Fruit fly (Drosophila melanogaster) whole organism, embryonic: ENCODE measurements around the gene Ppm1.

Experiments
- Abd-B ChIP-seq: fragments of 200-800 bp; sonication (Bioruptor generic); optimal IDR thresholded peaks from 2 replicates; lab custom pipeline; 2018; ENCODE audit warnings: missing biosample characterization, mild to moderate bottlenecking, missing genetic modification characterization, moderate library complexity
- Atf-2 ChIP-seq: fragments of 200-800 bp; sonication (Bioruptor generic); optimal IDR thresholded peaks from 2 replicates; lab custom pipeline; 2016; ENCODE audit warnings: missing biosample characterization, missing genetic modification characterization
- Bteb2 ChIP-seq: fragments of 200-800 bp; sonication (Bioruptor generic); optimal IDR thresholded peaks from 2 replicates; lab custom pipeline; 2016; ENCODE audit warnings: missing biosample characterization, missing genetic modification characterization
- CG12071 ChIP-seq: fragments of 200-800 bp; sonication (Bioruptor generic); optimal IDR thresholded peaks from 3 replicates; lab custom pipeline; 2018; ENCODE audit warnings: missing biosample characterization, mild to moderate bottlenecking, missing genetic modification characterization
- CG13894 ChIP-seq: fragments of 200-800 bp; sonication (Bioruptor generic); optimal IDR thresholded peaks from 3 replicates; lab custom pipeline; 2018; ENCODE audit warnings: missing biosample characterization, mild to moderate bottlenecking, missing genetic modification characterization, moderate library complexity
- CG16813 ChIP-seq: fragments of 200-800 bp; sonication (Bioruptor generic); IDR thresholded peaks from 3 replicates; pipeline ENCODE4 v1.3.6; 2022; ENCODE audit warnings: missing biosample characterization, missing genetic modification characterization; ENCODE audit not compliant: partially characterized antibody
- CG17361 ChIP-seq: fragments of 200-800 bp; sonication (Bioruptor generic); IDR thresholded peaks from 3 replicates; pipeline ENCODE4 v1.3.6; 2022; ENCODE audit warnings: missing biosample characterization, missing genetic modification characterization
- CG17612 ChIP-seq: fragments of 200-800 bp; sonication (Bioruptor generic); IDR thresholded peaks from 2 replicates; pipeline ENCODE4 v1.3.6; 2022; ENCODE audit warnings: missing biosample characterization, missing genetic modification characterization
- CG18262 ChIP-seq: fragments of 200-800 bp; optimal IDR thresholded peaks from 3 replicates; lab custom pipeline; 2019; ENCODE audit warnings: missing biosample characterization, mild to moderate bottlenecking, missing genetic modification characterization, moderate library complexity
- CG2120 ChIP-seq: fragments of 200-800 bp; sonication (Bioruptor generic); optimal IDR thresholded peaks from 3 replicates; lab custom pipeline; 2016; ENCODE audit warnings: missing biosample characterization, missing genetic modification characterization
- CG31224 ChIP-seq: fragments of 200-800 bp; sonication (Bioruptor generic); IDR thresholded peaks from 2 replicates; pipeline ENCODE4 v1.3.6; 2022; ENCODE audit warnings: missing biosample characterization, missing genetic modification characterization
- CG3163 ChIP-seq: fragments of 200-800 bp; sonication (Bioruptor generic); optimal IDR thresholded peaks from 3 replicates; lab custom pipeline; 2016; ENCODE audit warnings: missing biosample characterization, missing genetic modification characterization
- CG4707 ChIP-seq: fragments of 200-800 bp; sonication (Bioruptor generic); optimal IDR thresholded peaks from 2 replicates; lab custom pipeline; 2018; ENCODE audit warnings: missing biosample characterization, mild to moderate bottlenecking, missing genetic modification characterization, moderate library complexity
- CG7928 ChIP-seq: fragments of 200-800 bp; sonication (Bioruptor generic); optimal IDR thresholded peaks from 2 replicates; lab custom pipeline; 2017; ENCODE audit warnings: missing biosample characterization, mild to moderate bottlenecking, missing genetic modification characterization
- CoRest ChIP-seq: fragments of 200-800 bp; sonication (Bioruptor generic); optimal IDR thresholded peaks from 3 replicates; lab custom pipeline; 2018; ENCODE audit warnings: missing biosample characterization, mild to moderate bottlenecking, missing genetic modification characterization, moderate library complexity
- Dek ChIP-seq: fragments of 200-800 bp; sonication (Bioruptor generic); optimal IDR thresholded peaks from 3 replicates; lab custom pipeline; 2019; ENCODE audit warnings: missing biosample characterization, mild to moderate bottlenecking, missing genetic modification characterization, moderate library complexity
- E2f1 ChIP-seq: fragments of 200-800 bp; sonication (Bioruptor generic); IDR thresholded peaks from 2 replicates; pipeline ENCODE4 v1.3.6; 2022; ENCODE audit warnings: missing biosample characterization, missing genetic modification characterization
- E2f2 ChIP-seq: fragments of 200-800 bp; sonication (Bioruptor generic); IDR thresholded peaks from 2 replicates; pipeline ENCODE4 v1.3.6; 2022; ENCODE audit warnings: missing biosample characterization, missing genetic modification characterization
- Ets97D ChIP-seq: fragments of 200-800 bp; sonication (Bioruptor generic); optimal IDR thresholded peaks from 3 replicates; lab custom pipeline; 2016; ENCODE audit warnings: missing biosample characterization, missing genetic modification characterization
- HLH4C ChIP-seq: fragments of 200-800 bp; sonication (Bioruptor generic); IDR thresholded peaks from 3 replicates; pipeline ENCODE4 v1.3.6; 2022; ENCODE audit warnings: missing biosample characterization, missing genetic modification characterization; ENCODE audit not compliant: partially characterized antibody
- Hey ChIP-seq: fragments of 200-800 bp; sonication (Bioruptor generic); optimal IDR thresholded peaks from 3 replicates; lab custom pipeline; 2018; ENCODE audit warnings: missing biosample characterization, mild to moderate bottlenecking, missing genetic modification characterization
- NC2α ChIP-seq: fragments of 200-800 bp; sonication (Bioruptor generic); optimal IDR thresholded peaks from 2 replicates; lab custom pipeline; 2016; ENCODE audit warnings: missing biosample characterization, missing genetic modification characterization
- Nf-YA ChIP-seq: fragments of 200-800 bp; sonication (Bioruptor generic); IDR thresholded peaks from 2 replicates; pipeline ENCODE4 v1.3.6; 2022; ENCODE audit warnings: missing biosample characterization, missing genetic modification characterization
- Oli ChIP-seq: fragments of 200-800 bp; sonication (Bioruptor generic); optimal IDR thresholded peaks from 2 replicates; lab custom pipeline; 2018; ENCODE audit warnings: missing biosample characterization, mild to moderate bottlenecking, missing genetic modification characterization, moderate library complexity
- Optix ChIP-seq: fragments of 200-800 bp; sonication (Bioruptor generic); IDR thresholded peaks from 3 replicates; pipeline ENCODE4 v1.3.6; 2022; ENCODE audit warnings: missing biosample characterization, missing genetic modification characterization
- Six4 ChIP-seq: fragments of 200-800 bp; sonication (Bioruptor generic); optimal IDR thresholded peaks from 2 replicates; lab custom pipeline; 2016; ENCODE audit warnings: missing biosample characterization, missing genetic modification characterization
- Xbp1 ChIP-seq: fragments of 200-800 bp; sonication (Bioruptor generic); optimal IDR thresholded peaks from 3 replicates; lab custom pipeline; 2016; ENCODE audit warnings: missing biosample characterization, mild to moderate bottlenecking, missing genetic modification characterization
- ab ChIP-seq: fragments of 200-800 bp; sonication (Bioruptor generic); optimal IDR thresholded peaks from 2 replicates; lab custom pipeline; 2016; ENCODE audit warnings: missing biosample characterization, missing genetic modification characterization
- ara ChIP-seq: fragments of 200-800 bp; sonication (Bioruptor generic); IDR thresholded peaks from 2 replicates; pipeline ENCODE4 v1.3.6; 2022; ENCODE audit warnings: missing biosample characterization, missing genetic modification characterization
- az2 ChIP-seq: fragments of 200-800 bp; sonication (Bioruptor generic); optimal IDR thresholded peaks from 3 replicates; lab custom pipeline; 2016; ENCODE audit warnings: missing biosample characterization, missing genetic modification characterization
- bab2 ChIP-seq: fragments of 200-800 bp; sonication (Bioruptor generic); optimal IDR thresholded peaks from 2 replicates; lab custom pipeline; 2016; ENCODE audit warnings: missing biosample characterization, missing genetic modification characterization
- btn ChIP-seq: fragments of 200-800 bp; sonication (Bioruptor generic); optimal IDR thresholded peaks from 2 replicates; lab custom pipeline; 2016; ENCODE audit warnings: missing biosample characterization, missing genetic modification characterization
- crol ChIP-seq: fragments of 200-800 bp; sonication (Bioruptor generic); IDR thresholded peaks from 2 replicates; pipeline ENCODE4 v1.3.6; 2022; ENCODE audit warnings: missing biosample characterization, missing genetic modification characterization
- cwo ChIP-seq: fragments of 200-800 bp; sonication (Bioruptor generic); optimal IDR thresholded peaks from 3 replicates; lab custom pipeline; 2017; ENCODE audit warnings: missing biosample characterization, missing genetic modification characterization, mild to moderate bottlenecking, moderate library complexity, missing genetic modification reagents
- ewg ChIP-seq: fragments of 200-800 bp; sonication (Bioruptor generic); optimal IDR thresholded peaks from 3 replicates; lab custom pipeline; 2017; ENCODE audit warnings: mild to moderate bottlenecking, missing biosample characterization, missing genetic modification reagents, missing genetic modification characterization
- hbn ChIP-seq: fragments of 200-800 bp; sonication (Bioruptor generic); IDR thresholded peaks from 2 replicates; pipeline ENCODE4 v1.3.6; 2022; ENCODE audit warnings: missing biosample characterization, missing genetic modification characterization; ENCODE audit not compliant: partially characterized antibody
- jing ChIP-seq: fragments of 200-800 bp; sonication (Bioruptor generic); optimal IDR thresholded peaks from 2 replicates; lab custom pipeline; 2018; ENCODE audit warnings: missing biosample characterization, mild to moderate bottlenecking, missing genetic modification characterization
- maf-S ChIP-seq: fragments of 200-800 bp; sonication (Bioruptor generic); optimal IDR thresholded peaks from 2 replicates; lab custom pipeline; 2016; ENCODE audit warnings: missing biosample characterization, missing genetic modification characterization
- nerfin-1 ChIP-seq: fragments of 200-800 bp; sonication (Bioruptor generic); optimal IDR thresholded peaks from 3 replicates; lab custom pipeline; 2019; ENCODE audit warnings: missing biosample characterization, mild to moderate bottlenecking, missing genetic modification characterization, moderate library complexity
- onecut ChIP-seq: fragments of 200-800 bp; sonication (Bioruptor generic); IDR thresholded peaks from 2 replicates; pipeline ENCODE4 v1.3.6; 2022; ENCODE audit warnings: missing biosample characterization, missing genetic modification characterization
- org-1 ChIP-seq: fragments of 200-800 bp; sonication (Bioruptor generic); optimal IDR thresholded peaks from 2 replicates; lab custom pipeline; 2017; ENCODE audit warnings: missing biosample characterization, missing genetic modification characterization
- otp ChIP-seq: fragments of 200-800 bp; sonication (Bioruptor generic); IDR thresholded peaks from 3 replicates; pipeline ENCODE4, ENCODE4 v1.3.6; 2022; ENCODE audit warnings: missing biosample characterization, missing genetic modification characterization
- p53 ChIP-seq: fragments of 200-800 bp; sonication (Bioruptor generic); optimal IDR thresholded peaks from 2 replicates; lab custom pipeline; 2016; ENCODE audit warnings: missing biosample characterization, missing genetic modification characterization
- pita ChIP-seq: fragments of 200-800 bp; sonication (Bioruptor generic); optimal IDR thresholded peaks from 2 replicates; lab custom pipeline; 2017; ENCODE audit warnings: missing biosample characterization, mild to moderate bottlenecking, missing genetic modification characterization
- prd ChIP-seq, 3 experiments: fragments of >200 bp in 2 of 3; fragments of 200-800 bp in 1 of 3; sonication (Bioruptor generic) in 1 of 3; optimal IDR thresholded peaks in 2 of 3; IDR thresholded peaks in 1 of 3; 2 replicates in 2 of 3; 3 replicates in 1 of 3; pipeline versions ENCODE4 v1.3.6 to Lab custom; 2017 to 2022; ENCODE audit warnings: missing biosample characterization in 1 of 3, missing genetic modification characterization in 1 of 3
- schlank ChIP-seq: fragments of 200-800 bp; sonication (Bioruptor generic); optimal IDR thresholded peaks from 2 replicates; lab custom pipeline; 2018; ENCODE audit warnings: missing biosample characterization, mild to moderate bottlenecking, missing genetic modification characterization
- so ChIP-seq: fragments of 200-800 bp; sonication (Bioruptor generic); IDR thresholded peaks from 3 replicates; pipeline ENCODE4 v1.3.6; 2022; ENCODE audit warnings: missing biosample characterization, missing genetic modification characterization
- tio ChIP-seq: fragments of 200-800 bp; sonication (Bioruptor generic); optimal IDR thresholded peaks from 2 replicates; lab custom pipeline; 2017; ENCODE audit warnings: missing biosample characterization, missing genetic modification characterization, inconsistent platforms
- tna ChIP-seq: fragments of 200-800 bp; sonication (Bioruptor generic); IDR thresholded peaks from 2 replicates; pipeline ENCODE4 v1.3.6; 2022; ENCODE audit warnings: missing biosample characterization, missing genetic modification characterization; ENCODE audit not compliant: partially characterized antibody
- z ChIP-seq: fragments of 200-800 bp; sonication (Bioruptor generic); IDR thresholded peaks from 3 replicates; pipeline ENCODE4 v1.3.6; 2022; ENCODE audit warnings: missing biosample characterization, missing genetic modification characterization

Gene Ppm1

dm6 chr3L:554577-554976 is 26.6 kb upstream of the Ppm1 start (continued):
- TF ChIP-seq CG4707 = no peak
- TF ChIP-seq Oli (tag; lab: Kevin White, UChicago) = peak; percentile 50
- TF ChIP-seq CG7928 (GFP tag; lab: Kevin White, UChicago) = no peak
- TF ChIP-seq CG13894 (tag; lab: Kevin White, UChicago) = no peak
- no peak for TF ChIP-seq HLH4C
- no peak for TF ChIP-seq pita (GFP tag; lab: Kevin White, UChicago)
- TF ChIP-seq tna (GFP tag; lab: Robert Waterston, UW) = no peak
- TF ChIP-seq Ets97D = no peak
- TF ChIP-seq Optix (GFP tag; lab: Robert Waterston, UW) = no peak
- peak; percentile 13 for TF ChIP-seq Atf-2 (GFP tag; lab: Kevin White, UChicago)
- peak; percentile 29; the same call in 1 of the 3 replicates for TF ChIP-seq so (GFP tag; lab: Robert Waterston, UW)
- TF ChIP-seq Nf-YA = no peak
- TF ChIP-seq otp (GFP tag; lab: Robert Waterston, UW) = no peak
- no peak for TF ChIP-seq NC2α
- peak; percentile 51 for TF ChIP-seq Xbp1 (GFP tag; lab: Kevin White, UChicago)
- peak; percentile 16 for TF ChIP-seq Abd-B (GFP tag; lab: Kevin White, UChicago)
- TF ChIP-seq crol (GFP tag; lab: Robert Waterston, UW) = no peak
- TF ChIP-seq az2 (GFP tag; lab: Kevin White, UChicago) = peak; percentile 35
- TF ChIP-seq CG31224 = 0 out of 2 replicates have a peak, but pooled peaks have one; percentile 23
- no peak for TF ChIP-seq hbn
- TF ChIP-seq CG12071 (GFP tag; lab: Kevin White, UChicago) = peak; percentile 11
- TF ChIP-seq bab2 (GFP tag; lab: Kevin White, UChicago) = no peak
- peak; percentile 31 for TF ChIP-seq nerfin-1 (tag; lab: Kevin White, UChicago)
- TF ChIP-seq CG17612 (GFP tag; lab: Robert Waterston, UW) = 0 out of 2 replicates have a peak, but pooled peaks have one; percentile 35
- TF ChIP-seq p53 (GFP tag; lab: Kevin White, UChicago) = no peak
- no peak for TF ChIP-seq ab
- TF ChIP-seq ewg (GFP tag; lab: Kevin White, UChicago) = peak; percentile 5
- TF ChIP-seq Hey = peak; percentile 25
- TF ChIP-seq CG3163 (GFP tag; lab: Kevin White, UChicago) = no peak
- TF ChIP-seq maf-S (GFP tag; lab: Kevin White, UChicago) = no peak
- TF ChIP-seq prd (optimal IDR thresholded peaks at IDR 0.05; lab: Kevin White, UChicago) = no peak
- TF ChIP-seq prd (GFP tag; IDR thresholded peaks at IDR 0.05; lab: Robert Waterston, UW) = peak; percentile 79
- peak; percentile 11; the same call in 1 of the 2 replicates for TF ChIP-seq onecut
- peak; percentile 29 for TF ChIP-seq tio
- TF ChIP-seq E2f2 (GFP tag; lab: Robert Waterston, UW) = peak; percentile 24; the same call in 1 of the 2 replicates
- TF ChIP-seq E2f1 = peak; percentile 37; the same call in 1 of the 2 replicates
- no peak for TF ChIP-seq Six4
- peak; percentile 63 for TF ChIP-seq CG18262 (tag; lab: Kevin White, UChicago)
- peak; percentile 8 for TF ChIP-seq Bteb2
- no peak for TF ChIP-seq CG16813 (GFP tag; lab: Robert Waterston, UW)
- TF ChIP-seq Dek = peak; percentile 62
- TF ChIP-seq z = no peak
- TF ChIP-seq ara = peak; percentile 48; the same call in 1 of the 2 replicates
- no peak for TF ChIP-seq btn (GFP tag; lab: Kevin White, UChicago)
- TF ChIP-seq CG2120 = peak; percentile 65
- no peak for TF ChIP-seq jing
- peak; percentile 63 for TF ChIP-seq cwo (GFP tag; lab: Kevin White, UChicago)
- no peak for TF ChIP-seq schlank (tag; lab: Kevin White, UChicago)
- no peak for TF ChIP-seq org-1 (GFP tag; lab: Kevin White, UChicago)
- TF ChIP-seq CG17361 (GFP tag; lab: Robert Waterston, UW) = peak; percentile 65
- peak; percentile 49 for TF ChIP-seq CoRest (tag; lab: Kevin White, UChicago)
